Worm (Caenorhabditis elegans) whole organism, late embryonic: ENCODE measurements around the gene F18C5.5.

Source experiments
- C38D4.7 ChIP-seq: fragments of 200-800 bp; sonication (Bioruptor generic); optimal IDR thresholded peaks from 2 replicates; lab custom pipeline; 2018; ENCODE audit warnings: mild to moderate bottlenecking, missing genetic modification characterization, moderate library complexity, missing compliant biosample characterization
- K09A11.1 ChIP-seq: sonication (generic microtip); optimal IDR thresholded peaks from 2 replicates; lab custom pipeline; 2017; ENCODE audit warnings: antibody characterized with exemption, mild to moderate bottlenecking, missing genetic modification characterization, missing compliant biosample characterization; ENCODE audit not compliant: insufficient read depth
- Y22D7AL.16 ChIP-seq: sonication (generic microtip); optimal IDR thresholded peaks from 2 replicates; lab custom pipeline; 2016; ENCODE audit warnings: missing genetic modification characterization, missing compliant biosample characterization
- ahr-1 ChIP-seq: sonication (generic microtip); optimal IDR thresholded peaks from 2 replicates; lab custom pipeline; 2016; ENCODE audit warnings: missing genetic modification characterization, missing compliant biosample characterization
- ama-1 ChIP-seq: fragments of 150-350 bp; optimal IDR thresholded peaks from 2 replicates; lab custom pipeline; 2014
- ceh-14 ChIP-seq: sonication (generic microtip); optimal IDR thresholded peaks from 2 replicates; lab custom pipeline; 2016; ENCODE audit warnings: missing genotype, missing genetic modification characterization, missing compliant biosample characterization
- ceh-19 ChIP-seq: fragments of 200-800 bp; sonication (Bioruptor generic); optimal IDR thresholded peaks from 2 replicates; lab custom pipeline; 2018; ENCODE audit warnings: mild to moderate bottlenecking, missing genetic modification characterization, missing compliant biosample characterization
- ceh-2 ChIP-seq: sonication (generic microtip); optimal IDR thresholded peaks from 2 replicates; lab custom pipeline; 2016; ENCODE audit warnings: missing genotype, missing genetic modification characterization, missing compliant biosample characterization
- ceh-34 ChIP-seq: sonication (generic microtip); optimal IDR thresholded peaks from 2 replicates; lab custom pipeline; 2016; ENCODE audit warnings: mild to moderate bottlenecking, missing genetic modification characterization, missing compliant biosample characterization
- ceh-48 ChIP-seq: sonication (generic microtip); optimal IDR thresholded peaks from 2 replicates; lab custom pipeline; 2016; ENCODE audit warnings: missing genetic modification characterization, inconsistent platforms, missing compliant biosample characterization
- ceh-6 ChIP-seq: fragments of 200-800 bp; sonication (Bioruptor generic); optimal IDR thresholded peaks from 2 replicates; lab custom pipeline; 2018; ENCODE audit warnings: mild to moderate bottlenecking, missing genetic modification characterization, missing compliant biosample characterization
- ceh-9 ChIP-seq: sonication (generic microtip); optimal IDR thresholded peaks from 2 replicates; lab custom pipeline; 2016; ENCODE audit warnings: mild to moderate bottlenecking, missing genetic modification characterization, inconsistent platforms, missing compliant biosample characterization
- che-1 ChIP-seq: sonication (generic microtip); optimal IDR thresholded peaks from 2 replicates; lab custom pipeline; 2016; ENCODE audit warnings: mild to moderate bottlenecking, missing genetic modification characterization, missing compliant biosample characterization
- dve-1 ChIP-seq: sonication (generic microtip); optimal IDR thresholded peaks from 2 replicates; lab custom pipeline; 2017; ENCODE audit warnings: antibody characterized with exemption, mild to moderate bottlenecking, missing genetic modification characterization, missing compliant biosample characterization
- elt-2 ChIP-seq: sonication (generic microtip); optimal IDR thresholded peaks from 2 replicates; lab custom pipeline; 2016; ENCODE audit warnings: missing genetic modification reagents, missing genetic modification characterization, missing compliant biosample characterization
- elt-4 ChIP-seq: sonication (generic microtip); optimal IDR thresholded peaks from 2 replicates; lab custom pipeline; 2016; ENCODE audit warnings: missing genetic modification characterization, missing compliant biosample characterization
- eyg-1 ChIP-seq: sonication (generic microtip); optimal IDR thresholded peaks from 2 replicates; lab custom pipeline; 2016; ENCODE audit warnings: missing genotype, missing genetic modification characterization, missing compliant biosample characterization
- fax-1 ChIP-seq: sonication (generic microtip); optimal IDR thresholded peaks from 2 replicates; lab custom pipeline; 2016; ENCODE audit warnings: missing genotype, missing genetic modification characterization, missing compliant biosample characterization
- hlh-13 ChIP-seq: fragments of 200-800 bp; sonication (Bioruptor generic); optimal IDR thresholded peaks from 2 replicates; lab custom pipeline; 2018; ENCODE audit warnings: mild to moderate bottlenecking, missing genetic modification characterization, missing compliant biosample characterization
- hlh-30 ChIP-seq: sonication (generic microtip); optimal IDR thresholded peaks from 2 replicates; lab custom pipeline; 2017; ENCODE audit warnings: antibody characterized with exemption, missing genetic modification characterization, missing compliant biosample characterization; ENCODE audit not compliant: insufficient read depth
- lim-6 ChIP-seq: sonication (generic microtip); optimal IDR thresholded peaks from 2 replicates; lab custom pipeline; 2016; ENCODE audit warnings: missing genetic modification characterization, missing compliant biosample characterization
- lin-11 ChIP-seq: fragments of 200-800 bp; sonication (Bioruptor generic); optimal IDR thresholded peaks from 2 replicates; lab custom pipeline; 2018; ENCODE audit warnings: mild to moderate bottlenecking, missing genetic modification characterization, missing compliant biosample characterization
- mec-3 ChIP-seq: sonication (generic microtip); optimal IDR thresholded peaks from 2 replicates; lab custom pipeline; 2016; ENCODE audit warnings: borderline replicate concordance, missing genetic modification characterization, missing compliant biosample characterization
- nfya-1 ChIP-seq: sonication (generic microtip); optimal IDR thresholded peaks from 2 replicates; lab custom pipeline; 2017; ENCODE audit warnings: missing genetic modification characterization, mild to moderate bottlenecking, missing compliant biosample characterization, antibody characterized with exemption, moderate library complexity
- nhr-11 ChIP-seq: fragments of 150-350 bp; optimal IDR thresholded peaks from 2 replicates; lab custom pipeline; 2014; ENCODE audit warnings: missing biosample characterization, missing genetic modification characterization
- pag-3 ChIP-seq: sonication (generic microtip); optimal IDR thresholded peaks from 2 replicates; lab custom pipeline; 2016; ENCODE audit warnings: missing compliant biosample characterization, missing genetic modification characterization, borderline replicate concordance
- pat-9 ChIP-seq: fragments of 200-800 bp; sonication (Bioruptor generic); optimal IDR thresholded peaks from 2 replicates; lab custom pipeline; 2018; ENCODE audit warnings: mild to moderate bottlenecking, missing genetic modification characterization, moderate library complexity, missing compliant biosample characterization
- pax-1 ChIP-seq: fragments of 150-350 bp; optimal IDR thresholded peaks from 2 replicates; lab custom pipeline; 2014; ENCODE audit warnings: missing biosample characterization, missing genetic modification characterization
- pha-2 ChIP-seq: sonication (generic microtip); optimal IDR thresholded peaks from 2 replicates; lab custom pipeline; 2017; ENCODE audit warnings: mild to moderate bottlenecking, missing genetic modification characterization, missing compliant biosample characterization
- pha-4 ChIP-seq: fragments of 150-350 bp; optimal IDR thresholded peaks from 2 replicates; lab custom pipeline; 2018; ENCODE audit warnings: missing biosample characterization, missing genetic modification reagents, missing genetic modification characterization
- pros-1 ChIP-seq: fragments of 150-350 bp; optimal IDR thresholded peaks from 2 replicates; lab custom pipeline; 2014; ENCODE audit warnings: missing biosample characterization, missing genetic modification reagents, missing genetic modification characterization
- syd-9 ChIP-seq: sonication (generic microtip); optimal IDR thresholded peaks from 2 replicates; lab custom pipeline; 2016; ENCODE audit warnings: mild to moderate bottlenecking, missing genetic modification characterization, moderate library complexity, missing compliant biosample characterization
- tbx-2 ChIP-seq: sonication (generic microtip); optimal IDR thresholded peaks from 2 replicates; lab custom pipeline; 2016; ENCODE audit warnings: missing genetic modification characterization, missing compliant biosample characterization
- tbx-7 ChIP-seq: sonication (generic microtip); optimal IDR thresholded peaks from 2 replicates; lab custom pipeline; 2016; ENCODE audit warnings: missing genotype, missing genetic modification characterization, missing compliant biosample characterization
- unc-55 ChIP-seq: sonication (generic microtip); optimal IDR thresholded peaks from 2 replicates; lab custom pipeline; 2017; ENCODE audit warnings: missing biosample characterization, missing genetic modification reagents, missing genetic modification characterization

F18C5.5 gene

ce11 chrII:6612544-6612943 is 46.0 kb upstream of the F18C5.5 start:
- TF ChIP-seq pha-4 (tag; lab: Kevin White, UChicago), result no peak

- TF ChIP-seq pros-1 (tag; lab: Kevin White, UChicago) (no peak), tbx-7 (tag; lab: Kevin White, UChicago) (no peak), hlh-13 (GFP tag; lab: Kevin White, UChicago) (no peak), eyg-1 (tag; lab: Kevin White, UChicago) (no peak), pat-9 (tag; lab: Kevin White, UChicago) (no peak), nhr-11 (tag; lab: Kevin White, UChicago) (no peak), fax-1 (no peak), ceh-6 (GFP tag; lab: Kevin White, UChicago) (no peak), ceh-34 (tag; lab: Kevin White, UChicago) (no peak), che-1 (no peak), K09A11.1 (no peak), C38D4.7 (GFP tag; lab: Kevin White, UChicago) (no peak), ama-1 (lab: Kevin White, UChicago) (no peak), ceh-14 (no peak), Y22D7AL.16 (tag; lab: Kevin White, UChicago) (no peak)
Measured at ce11 chrII:6610262-6610661, 43.7 kb upstream of the F18C5.5 start.

- TF ChIP-seq pax-1 (tag; lab: Kevin White, UChicago) (no peak), mec-3 (no peak), ceh-19 (GFP tag; lab: Kevin White, UChicago) (no peak), elt-2 (tag; lab: Kevin White, UChicago) (no peak), che-1 (no peak), unc-55 (GFP tag; lab: Kevin White, UChicago) (no peak), ceh-2 (tag; lab: Kevin White, UChicago) (no peak), hlh-30 (tag; lab: Kevin White, UChicago) (peak; percentile 37), nfya-1 (no peak), pha-2 (tag; lab: Kevin White, UChicago) (no peak), ceh-6 (GFP tag; lab: Kevin White, UChicago) (no peak), ceh-48 (tag; lab: Kevin White, UChicago) (peak; percentile 38), ceh-9 (tag; lab: Kevin White, UChicago) (no peak)
Measured at ce11 chrII:6609315-6609842, 42.9 kb upstream of the F18C5.5 start, which contains the start of gene epg-5. Gene epg-5 (minus strand): TSS chrII:6609365.

ce11 chrII:6608626-6609025 is 42.1 kb upstream of the F18C5.5 start:
- TF ChIP-seq pat-9 (tag; lab: Kevin White, UChicago) (no peak), hlh-13 (GFP tag; lab: Kevin White, UChicago) (no peak), ahr-1 (tag; lab: Kevin White, UChicago) (no peak), lin-11 (tag; lab: Kevin White, UChicago) (no peak), pag-3 (no peak), lim-6 (tag; lab: Kevin White, UChicago) (no peak), elt-4 (tag; lab: Kevin White, UChicago) (no peak), nfya-1 (no peak), ceh-14 (no peak), tbx-2 (tag; lab: Kevin White, UChicago) (no peak), K09A11.1 (no peak), syd-9 (no peak)

- TF ChIP-seq dve-1 (tag; lab: Kevin White, UChicago) (no peak), nfya-1 (peak; percentile 34)
Measured at ce11 chrII:6600973-6601372, 34.4 kb upstream of the F18C5.5 start, which contains the start of gene vps-33.2. Gene vps-33.2 (plus strand): TSS chrII:6601216.
